Fruit fly (Drosophila melanogaster) whole organism, embryonic: ENCODE results near the gene lilli.

Source experiments
- B-H1 ChIP-seq: fragments of 200-800 bp; sonication (Bioruptor generic); IDR thresholded peaks from 3 replicates; pipeline ENCODE4 v1.3.6; 2022; ENCODE audit warnings: missing biosample characterization, missing genetic modification characterization
- C15 ChIP-seq: fragments of 200-800 bp; sonication (Bioruptor generic); IDR thresholded peaks from 3 replicates; pipeline ENCODE4 v1.3.6; 2022; ENCODE audit warnings: missing biosample characterization, missing genetic modification characterization
- CG10274 ChIP-seq: fragments of 200-800 bp; sonication (Bioruptor generic); optimal IDR thresholded peaks from 3 replicates; lab custom pipeline; 2017; ENCODE audit warnings: missing biosample characterization, mild to moderate bottlenecking, missing genetic modification characterization
- CG10979 ChIP-seq: fragments of 200-800 bp; sonication (Bioruptor generic); optimal IDR thresholded peaks from 2 replicates; lab custom pipeline; 2018; ENCODE audit warnings: missing biosample characterization, mild to moderate bottlenecking, missing genetic modification characterization, moderate library complexity
- CG12104 ChIP-seq: fragments of 200-800 bp; sonication (Bioruptor generic); optimal IDR thresholded peaks from 3 replicates; lab custom pipeline; 2016; ENCODE audit warnings: missing biosample characterization, missing genetic modification characterization
- CG12219 ChIP-seq: fragments of 200-800 bp; sonication (Bioruptor generic); optimal IDR thresholded peaks from 3 replicates; lab custom pipeline; 2018; ENCODE audit warnings: missing biosample characterization, mild to moderate bottlenecking, missing genetic modification characterization
- CG12299 ChIP-seq: fragments of 200-800 bp; sonication (Bioruptor generic); optimal IDR thresholded peaks from 2 replicates; lab custom pipeline; 2018; ENCODE audit warnings: missing biosample characterization, mild to moderate bottlenecking, missing genetic modification characterization
- CG12744 ChIP-seq: fragments of 200-800 bp; sonication (Bioruptor generic); optimal IDR thresholded peaks from 2 replicates; lab custom pipeline; 2016; ENCODE audit warnings: missing biosample characterization, missing genetic modification characterization
- CG14667 ChIP-seq: fragments of 200-800 bp; sonication (Bioruptor generic); IDR thresholded peaks from 2 replicates; pipeline ENCODE4 v1.3.6; 2022; ENCODE audit warnings: missing biosample characterization, missing genetic modification characterization
- CG1602 ChIP-seq: fragments of 200-800 bp; sonication (Bioruptor generic); optimal IDR thresholded peaks from 3 replicates; lab custom pipeline; 2016; ENCODE audit warnings: missing biosample characterization, missing genetic modification characterization
- CG1792 ChIP-seq: fragments of 200-800 bp; sonication (Bioruptor generic); optimal IDR thresholded peaks from 2 replicates; lab custom pipeline; 2016; ENCODE audit warnings: missing biosample characterization, missing genetic modification characterization
- CG32532 ChIP-seq: fragments of 200-800 bp; sonication (Bioruptor generic); IDR thresholded peaks from 2 replicates; pipeline ENCODE4 v1.3.6; 2022; ENCODE audit warnings: missing biosample characterization, missing genetic modification characterization
- CG33213 ChIP-seq: fragments of 200-800 bp; sonication (Bioruptor generic); optimal IDR thresholded peaks from 3 replicates; lab custom pipeline; 2016; ENCODE audit warnings: missing biosample characterization, missing genetic modification characterization
- CG4404 ChIP-seq: fragments of 200-800 bp; sonication (Bioruptor generic); IDR thresholded peaks from 2 replicates; pipeline ENCODE4 v1.3.6; 2022; ENCODE audit warnings: missing biosample characterization, missing genetic modification characterization
- CG4730 ChIP-seq: fragments of 200-800 bp; sonication (Bioruptor generic); IDR thresholded peaks from 2 replicates; pipeline ENCODE4 v1.3.6; 2022; ENCODE audit warnings: missing biosample characterization, missing genetic modification characterization
- CG6254 ChIP-seq: fragments of 200-800 bp; sonication (Bioruptor generic); optimal IDR thresholded peaks from 3 replicates; lab custom pipeline; 2017; ENCODE audit warnings: mild to moderate bottlenecking, missing biosample characterization, missing genetic modification reagents, missing genetic modification characterization
- CG7786 ChIP-seq: fragments of 200-800 bp; sonication (Bioruptor generic); optimal IDR thresholded peaks from 2 replicates; lab custom pipeline; 2016; ENCODE audit warnings: missing biosample characterization, missing genetic modification characterization
- CG8281 ChIP-seq: fragments of 200-800 bp; sonication (Bioruptor generic); optimal IDR thresholded peaks from 2 replicates; lab custom pipeline; 2018; ENCODE audit warnings: missing biosample characterization, mild to moderate bottlenecking, missing genetic modification characterization, moderate library complexity
- CG8765 ChIP-seq: fragments of 200-800 bp; sonication (Bioruptor generic); IDR thresholded peaks from 2 replicates; pipeline ENCODE4 v1.3.6; 2022; ENCODE audit warnings: missing biosample characterization, missing genetic modification characterization
- CG9727 ChIP-seq: fragments of 200-800 bp; sonication (Bioruptor generic); optimal IDR thresholded peaks from 3 replicates; lab custom pipeline; 2017; ENCODE audit warnings: missing biosample characterization, mild to moderate bottlenecking, missing genetic modification characterization
- Doc2 ChIP-seq: fragments of 200-800 bp; sonication (Bioruptor generic); IDR thresholded peaks from 2 replicates; pipeline ENCODE4 v1.3.6; 2022; ENCODE audit warnings: missing biosample characterization, missing genetic modification characterization
- ERR ChIP-seq: fragments of 200-800 bp; sonication (Bioruptor generic); optimal IDR thresholded peaks from 2 replicates; lab custom pipeline; 2016; ENCODE audit warnings: missing biosample characterization, missing genetic modification characterization
- Eip74EF ChIP-seq, 2 experiments: fragments of 200-800 bp in 1 of 2; fragments of >200 bp in 1 of 2; sonication (Bioruptor generic) in 1 of 2; optimal IDR thresholded peaks; 2 replicates each; lab custom pipeline; 2017 to 2019; ENCODE audit warnings: missing biosample characterization in 2 of 2, missing genetic modification characterization in 2 of 2, mild to moderate bottlenecking in 1 of 2, moderate library complexity in 1 of 2
- Ets65A ChIP-seq: fragments of 200-800 bp; sonication (Bioruptor generic); peaks from one replicate; lab custom pipeline; 2016; ENCODE audit warnings: missing biosample characterization, missing genetic modification characterization
- Kr ChIP-seq: fragments of 200-800 bp; sonication (Bioruptor generic); optimal IDR thresholded peaks from 2 replicates; lab custom pipeline; 2017; ENCODE audit warnings: missing biosample characterization, mild to moderate bottlenecking, missing genetic modification characterization
- Mrtf ChIP-seq: fragments of 200-800 bp; sonication (Bioruptor generic); IDR thresholded peaks from 3 replicates; pipeline ENCODE4 v1.3.6; 2022; ENCODE audit warnings: missing biosample characterization, missing genetic modification characterization
- Oaz ChIP-seq: fragments of 200-800 bp; sonication (Bioruptor generic); IDR thresholded peaks from 2 replicates; pipeline ENCODE4 v1.3.6; 2022; ENCODE audit warnings: missing biosample characterization, missing genetic modification characterization
- Optix ChIP-seq: fragments of 200-800 bp; sonication (Bioruptor generic); IDR thresholded peaks from 3 replicates; pipeline ENCODE4 v1.3.6; 2022; ENCODE audit warnings: missing biosample characterization, missing genetic modification characterization
- PHDP ChIP-seq: fragments of 200-800 bp; sonication (Bioruptor generic); optimal IDR thresholded peaks from 3 replicates; lab custom pipeline; 2018; ENCODE audit warnings: missing biosample characterization, mild to moderate bottlenecking, missing genetic modification characterization, moderate library complexity
- Ravus ChIP-seq: fragments of 200-800 bp; sonication (Bioruptor generic); IDR thresholded peaks from 2 replicates; pipeline ENCODE4 v1.3.6; 2022; ENCODE audit warnings: missing biosample characterization, missing genetic modification characterization
- Sox102F ChIP-seq: fragments of 200-800 bp; sonication (Bioruptor generic); optimal IDR thresholded peaks from 2 replicates; lab custom pipeline; 2018; ENCODE audit warnings: missing biosample characterization, mild to moderate bottlenecking, missing genetic modification characterization, moderate library complexity
- YL-1 ChIP-seq: fragments of 200-800 bp; sonication (Bioruptor generic); optimal IDR thresholded peaks from 3 replicates; lab custom pipeline; 2017; ENCODE audit warnings: missing biosample characterization, mild to moderate bottlenecking, missing genetic modification characterization
- cato ChIP-seq: fragments of 200-800 bp; sonication (Bioruptor generic); optimal IDR thresholded peaks from 2 replicates; lab custom pipeline; 2016; ENCODE audit warnings: missing biosample characterization, missing genetic modification characterization, borderline replicate concordance
- croc ChIP-seq: fragments of 200-800 bp; sonication (Bioruptor generic); conservative IDR thresholded peaks from 3 replicates; pipeline ENCODE4 v1.3.6; 2022; ENCODE audit warnings: missing biosample characterization, missing genetic modification characterization
- disco-r ChIP-seq: fragments of 200-800 bp; sonication (Bioruptor generic); optimal IDR thresholded peaks from 2 replicates; lab custom pipeline; 2016; ENCODE audit warnings: missing biosample characterization, missing genetic modification characterization
- exex ChIP-seq: fragments of 200-800 bp; sonication (Bioruptor generic); optimal IDR thresholded peaks from 4 replicates; lab custom pipeline; 2018; ENCODE audit warnings: missing biosample characterization, mild to moderate bottlenecking, missing genetic modification characterization, moderate library complexity
- gem ChIP-seq: fragments of 200-800 bp; sonication (Bioruptor generic); optimal IDR thresholded peaks from 2 replicates; lab custom pipeline; 2019; ENCODE audit warnings: missing biosample characterization, mild to moderate bottlenecking, missing genetic modification characterization, moderate library complexity
- gt ChIP-seq: fragments of 200-800 bp; sonication (Bioruptor generic); IDR thresholded peaks from 2 replicates; pipeline ENCODE4 v1.3.6; 2022; ENCODE audit warnings: missing biosample characterization, missing genetic modification characterization
- jing ChIP-seq: fragments of 200-800 bp; sonication (Bioruptor generic); optimal IDR thresholded peaks from 2 replicates; lab custom pipeline; 2018; ENCODE audit warnings: missing biosample characterization, mild to moderate bottlenecking, missing genetic modification characterization
- jumu ChIP-seq: fragments of 200-800 bp; sonication (Bioruptor generic); optimal IDR thresholded peaks from 3 replicates; lab custom pipeline; 2016; ENCODE audit warnings: missing biosample characterization, missing genetic modification characterization
- kah ChIP-seq: fragments of 200-800 bp; sonication (Bioruptor generic); optimal IDR thresholded peaks from 2 replicates; lab custom pipeline; 2018; ENCODE audit warnings: missing biosample characterization, mild to moderate bottlenecking, missing genetic modification characterization
- odd ChIP-seq: fragments of 200-800 bp; sonication (Bioruptor generic); optimal IDR thresholded peaks from 2 replicates; lab custom pipeline; 2017; ENCODE audit warnings: missing biosample characterization, mild to moderate bottlenecking, missing genetic modification characterization
- ranshi ChIP-seq: fragments of 200-800 bp; sonication (Bioruptor generic); IDR thresholded peaks from 2 replicates; pipeline ENCODE4 v1.3.6; 2022; ENCODE audit warnings: missing biosample characterization, missing genetic modification characterization
- sens-2 ChIP-seq: fragments of 200-800 bp; sonication (Bioruptor generic); IDR thresholded peaks from 2 replicates; pipeline ENCODE4 v1.3.6; 2022; ENCODE audit warnings: missing biosample characterization, missing genetic modification characterization
- so ChIP-seq: fragments of 200-800 bp; sonication (Bioruptor generic); IDR thresholded peaks from 3 replicates; pipeline ENCODE4 v1.3.6; 2022; ENCODE audit warnings: missing biosample characterization, missing genetic modification characterization
- tll ChIP-seq, 2 experiments: fragments of 200-800 bp in 1 of 2; fragments of >200 bp in 1 of 2; sonication (Bioruptor generic) in 1 of 2; optimal IDR thresholded peaks; 2 replicates each; lab custom pipeline; 2017 to 2019; ENCODE audit warnings: missing biosample characterization in 2 of 2, missing genetic modification characterization in 2 of 2, mild to moderate bottlenecking in 1 of 2, moderate library complexity in 1 of 2
- toy ChIP-seq: fragments of 200-800 bp; sonication (Bioruptor generic); IDR thresholded peaks from 2 replicates; pipeline ENCODE4 v1.3.6; 2022; ENCODE audit warnings: missing biosample characterization, missing genetic modification characterization
- trh ChIP-seq: fragments of 200-800 bp; sonication (Bioruptor generic); optimal IDR thresholded peaks from 2 replicates; lab custom pipeline; 2016; ENCODE audit warnings: missing biosample characterization, missing genetic modification characterization
- wor ChIP-seq: fragments of 200-800 bp; sonication (Bioruptor generic); IDR thresholded peaks from 2 replicates; pipeline ENCODE4 v1.3.6; 2022; ENCODE audit warnings: missing biosample characterization, missing genetic modification characterization
- yki ChIP-seq: fragments of >200 bp; optimal IDR thresholded peaks from 3 replicates; lab custom pipeline; 2018

lilli gene

dm6 chr2L:2884683-2885502 is 836 bp upstream of the lilli start (continued):
- TF ChIP-seq C15 (GFP tag; lab: Robert Waterston, UW) (no peak), CG1602 (GFP tag; lab: Kevin White, UChicago) (no peak), Optix (GFP tag; lab: Robert Waterston, UW) (0 out of 3 replicates have a peak, but pooled peaks have one; percentile 36), CG6254 (GFP tag; lab: Kevin White, UChicago) (no peak), so (GFP tag; lab: Robert Waterston, UW) (no peak), gem (tag; lab: Kevin White, UChicago) (no peak), jumu (GFP tag; lab: Kevin White, UChicago) (no peak), PHDP (tag; lab: Kevin White, UChicago) (peak; percentile 33), toy (GFP tag; lab: Robert Waterston, UW) (no peak), odd (GFP tag; lab: Kevin White, UChicago) (no peak), CG12219 (peak; percentile 5), Mrtf (GFP tag; lab: Robert Waterston, UW) (peak; percentile 53; the same call in 1 of the 3 replicates), kah (peak; percentile 98), ranshi (0 out of 2 replicates have a peak, but pooled peaks have one; percentile 37), CG4730 (0 out of 2 replicates have a peak, but pooled peaks have one; percentile 21), wor (no peak), exex (tag; lab: Kevin White, UChicago) (peak; percentile 55), Eip74EF (GFP tag; optimal IDR thresholded peaks at IDR 0.05; lab: Kevin White, UChicago) (peak in 1 of 2 experiments; percentile 85), disco-r (GFP tag; lab: Kevin White, UChicago) (no peak), CG7786 (GFP tag; lab: Kevin White, UChicago) (no peak), Doc2 (GFP tag; lab: Robert Waterston, UW) (no peak), Ets65A (GFP tag; lab: Kevin White, UChicago) (no peak), jing (no peak), sens-2 (GFP tag; lab: Robert Waterston, UW) (no peak), Sox102F (peak; percentile 16), CG14667 (GFP tag; lab: Robert Waterston, UW) (no peak), Oaz (GFP tag; lab: Robert Waterston, UW) (0 out of 2 replicates have a peak, but pooled peaks have one; percentile 30), CG12744 (GFP tag; lab: Kevin White, UChicago) (no peak), CG9727 (GFP tag; lab: Kevin White, UChicago) (peak; percentile 39), croc (GFP tag; lab: Robert Waterston, UW) (no peak), tll (GFP tag; optimal IDR thresholded peaks at IDR 0.05; lab: Kevin White, UChicago) (peak in 1 of 2 experiments; percentile 87), trh (no peak), gt (GFP tag; lab: Robert Waterston, UW) (no peak), Ravus (GFP tag; lab: Robert Waterston, UW) (no peak), cato (no peak), CG10274 (GFP tag; lab: Kevin White, UChicago) (no peak), CG32532 (GFP tag; lab: Robert Waterston, UW) (peak; percentile 70), yki (no peak), CG8281 (tag; lab: Kevin White, UChicago) (peak; percentile 44), YL-1 (peak; percentile 5), CG8765 (no peak), Kr (GFP tag; lab: Kevin White, UChicago) (no peak), ERR (no peak), B-H1 (GFP tag; lab: Robert Waterston, UW) (no peak; the same call in 2 of the 3 replicates), CG12299 (tag; lab: Kevin White, UChicago) (no peak), CG4404 (GFP tag; lab: Robert Waterston, UW) (no peak), CG10979 (tag; lab: Kevin White, UChicago) (no peak), CG33213 (peak; percentile 58), CG1792 (no peak), CG12104 (GFP tag; lab: Kevin White, UChicago) (no peak)
